Worm (Caenorhabditis elegans) whole organism, dauer: ENCODE measurements around the gene C07H4.1.

Source experiments
- unc-62 ChIP-seq: sonication (generic microtip); optimal IDR thresholded peaks from 2 replicates; lab custom pipeline; 2017; ENCODE audit warnings: missing biosample characterization, missing genetic modification reagents, missing genetic modification characterization

The C07H4.1 gene

DNA sequence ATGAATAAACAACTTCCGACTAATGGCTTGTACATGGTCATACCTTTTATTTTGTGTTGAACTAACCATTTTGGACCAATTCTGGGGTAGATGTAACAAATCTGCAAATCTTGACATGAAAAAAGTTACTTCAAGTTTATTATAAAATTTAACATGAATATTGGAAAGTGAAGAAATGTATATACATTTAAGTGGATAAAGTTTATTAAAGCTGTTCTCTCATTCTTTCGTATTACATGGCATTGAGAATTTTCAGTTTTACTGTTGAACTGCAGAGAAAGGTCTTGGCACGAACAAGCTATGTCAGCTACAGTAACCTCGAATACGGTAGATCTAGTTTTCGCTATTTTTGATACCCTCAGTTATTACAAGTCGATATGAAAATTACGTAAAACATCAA is at the start of gene C07H4.1:
Gene C07H4.1, minus strand, starts transcription at position 101 of the 400 bp plus-strand sequence.
- TF ChIP-seq unc-62 (GFP tag; lab: Kevin White, UChicago), result no peak

ce11 chrII:9141110-9141509 is 47.6 kb upstream of the C07H4.1 start:
- no peak for TF ChIP-seq unc-62 (GFP tag; lab: Kevin White, UChicago)

ce11 chrII:9139172-9139700 is 45.8 kb upstream of the C07H4.1 start, which contains the start of gene Y9C2UA.1:
Gene Y9C2UA.1 (plus strand): TSS chrII:9139650.
- no peak for TF ChIP-seq unc-62 (GFP tag; lab: Kevin White, UChicago)

DNA sequence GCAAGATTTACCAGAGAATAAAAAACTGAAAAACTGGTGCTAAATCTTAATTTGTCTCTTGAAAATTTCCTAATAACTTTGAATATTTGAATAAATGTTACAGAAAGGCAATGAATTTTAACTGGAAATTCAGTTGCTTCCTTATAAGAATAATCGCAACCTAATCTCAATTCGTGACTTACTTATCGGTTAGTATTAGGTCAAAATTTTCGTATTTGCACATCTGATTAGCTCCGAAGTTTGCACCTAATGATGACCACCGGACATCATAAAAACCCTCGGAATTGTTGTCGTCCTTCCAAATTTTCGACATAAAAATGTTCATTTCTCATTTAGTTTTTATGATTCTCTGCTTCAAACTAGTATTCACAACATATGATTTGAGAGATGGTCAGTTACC is 44.3 kb upstream of the C07H4.1 start, which contains the start of gene C16D2.3:
Gene C16D2.3, plus strand, starts transcription at position 301 of the 400 bp plus-strand sequence.
- TF ChIP-seq unc-62 (GFP tag; lab: Kevin White, UChicago), result no peak

ce11 chrII:9135878-9136277 is 42.4 kb upstream of the C07H4.1 start, which contains the start of gene nlp-78:
Gene nlp-78 (plus strand): TSS chrII:9136178.
- no peak for TF ChIP-seq unc-62 (GFP tag; lab: Kevin White, UChicago)

ce11 chrII:9132338-9132737 is 38.9 kb upstream of the C07H4.1 start:
- TF ChIP-seq unc-62 (GFP tag; lab: Kevin White, UChicago), result no peak

DNA sequence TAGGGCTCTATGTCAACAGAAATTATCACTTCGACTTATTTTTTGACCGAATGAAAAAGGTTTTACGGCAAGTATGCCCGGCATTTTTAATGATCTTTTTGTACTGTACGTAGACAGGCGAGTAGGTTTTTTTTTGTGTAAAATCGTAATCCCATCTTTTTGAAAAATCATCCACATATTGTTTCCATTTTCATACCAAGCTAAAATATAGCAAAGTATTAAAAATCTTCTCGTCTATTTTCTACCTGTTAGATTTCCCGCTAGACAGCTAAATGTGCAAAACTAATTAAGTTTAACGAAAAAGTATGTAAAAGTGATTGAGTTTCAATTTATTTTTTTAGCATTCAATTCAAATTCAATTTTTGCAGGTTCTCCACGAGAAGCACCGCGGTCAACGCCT is 37.9 kb upstream of the C07H4.1 start, which contains the start of gene C16D2.1:
Gene C16D2.1, plus strand, starts transcription at position 301 of the 400 bp plus-strand sequence.
- TF ChIP-seq unc-62 (GFP tag; lab: Kevin White, UChicago), result no peak

DNA sequence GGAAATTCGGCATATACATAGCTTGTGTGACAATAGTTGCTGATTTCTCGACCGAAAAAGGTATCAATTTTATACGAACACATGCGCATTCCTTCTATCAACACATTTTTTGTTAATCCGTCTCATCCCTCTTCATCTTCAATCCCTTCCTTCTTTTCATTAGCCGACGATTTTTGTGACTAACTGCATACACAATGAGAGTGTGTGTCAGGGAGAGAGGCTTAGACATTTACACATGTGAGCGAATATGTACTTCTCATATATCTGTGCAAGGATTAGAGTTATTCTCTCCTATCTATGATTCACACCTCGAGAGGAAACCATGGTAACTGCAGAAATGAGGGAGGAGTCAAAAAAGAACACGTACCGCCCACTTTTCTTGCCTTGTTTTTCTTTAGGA is 36.9 kb upstream of the C07H4.1 start:
- TF ChIP-seq unc-62 (GFP tag; lab: Kevin White, UChicago), result no peak

- no peak for TF ChIP-seq unc-62 (GFP tag; lab: Kevin White, UChicago)
These were observed 34.6 kb upstream of the C07H4.1 start for ce11 chrII:9128132-9128531.

ce11 chrII:9127379-9127778 is 33.9 kb upstream of the C07H4.1 start:
- no peak for TF ChIP-seq unc-62 (GFP tag; lab: Kevin White, UChicago)

DNA sequence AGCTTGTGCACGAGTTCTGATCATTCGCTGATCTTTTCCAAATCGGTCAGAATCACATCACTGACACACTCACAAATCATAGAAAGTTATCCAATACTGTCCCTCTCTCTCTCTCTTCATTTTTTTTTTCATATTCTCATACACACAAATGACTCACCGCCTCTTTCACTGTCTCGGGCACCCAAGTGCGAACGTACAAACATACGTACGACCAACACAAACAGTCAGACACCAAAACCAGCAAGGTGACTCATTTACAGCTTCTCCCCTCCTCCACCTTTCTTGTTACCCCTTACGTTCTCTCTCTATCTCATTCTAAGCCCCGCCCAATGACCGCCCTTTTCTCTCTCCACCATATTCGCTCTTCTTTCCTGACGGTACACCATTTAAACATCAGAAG is 33.5 kb upstream of the C07H4.1 start:
- no peak for TF ChIP-seq unc-62 (GFP tag; lab: Kevin White, UChicago)

DNA sequence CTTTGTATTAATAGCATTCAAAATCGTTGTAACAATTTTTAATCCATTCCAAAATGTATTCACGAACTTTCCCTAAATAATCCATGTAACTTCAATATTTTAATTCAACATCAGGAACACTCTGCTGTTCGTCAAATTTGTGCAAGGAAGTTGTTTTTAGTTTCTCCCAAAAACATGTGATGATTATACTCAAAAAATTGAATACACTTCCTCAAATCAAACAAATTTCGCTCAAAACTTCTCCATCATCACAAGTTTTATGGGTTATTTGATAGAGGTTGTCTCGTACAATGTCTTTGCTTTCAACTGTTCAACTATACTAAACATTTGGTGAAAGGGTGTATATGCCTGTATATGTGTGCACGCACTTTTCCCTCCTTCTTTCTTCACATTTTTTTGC is 31.5 kb upstream of the C07H4.1 start:
- no peak for TF ChIP-seq unc-62 (GFP tag; lab: Kevin White, UChicago)

DNA sequence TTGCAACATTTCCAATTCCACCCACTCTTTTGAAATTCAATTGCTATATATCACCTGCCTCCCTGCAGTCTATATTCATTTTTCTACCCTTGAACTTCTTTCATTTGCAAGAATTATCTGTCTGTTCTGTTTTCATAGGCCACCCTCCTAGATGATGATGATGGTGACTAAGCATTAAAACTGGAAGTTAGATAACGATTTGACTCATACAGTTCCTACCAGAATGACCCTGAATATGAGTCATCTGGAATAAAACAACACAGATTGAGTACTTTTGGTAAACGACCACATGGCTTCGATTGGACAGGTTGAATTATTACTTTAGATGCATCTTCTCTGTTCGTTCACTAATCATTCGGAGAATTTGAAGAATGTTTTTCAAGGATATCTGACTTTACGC is 30.9 kb upstream of the C07H4.1 start:
- no peak for TF ChIP-seq unc-62 (GFP tag; lab: Kevin White, UChicago)

DNA sequence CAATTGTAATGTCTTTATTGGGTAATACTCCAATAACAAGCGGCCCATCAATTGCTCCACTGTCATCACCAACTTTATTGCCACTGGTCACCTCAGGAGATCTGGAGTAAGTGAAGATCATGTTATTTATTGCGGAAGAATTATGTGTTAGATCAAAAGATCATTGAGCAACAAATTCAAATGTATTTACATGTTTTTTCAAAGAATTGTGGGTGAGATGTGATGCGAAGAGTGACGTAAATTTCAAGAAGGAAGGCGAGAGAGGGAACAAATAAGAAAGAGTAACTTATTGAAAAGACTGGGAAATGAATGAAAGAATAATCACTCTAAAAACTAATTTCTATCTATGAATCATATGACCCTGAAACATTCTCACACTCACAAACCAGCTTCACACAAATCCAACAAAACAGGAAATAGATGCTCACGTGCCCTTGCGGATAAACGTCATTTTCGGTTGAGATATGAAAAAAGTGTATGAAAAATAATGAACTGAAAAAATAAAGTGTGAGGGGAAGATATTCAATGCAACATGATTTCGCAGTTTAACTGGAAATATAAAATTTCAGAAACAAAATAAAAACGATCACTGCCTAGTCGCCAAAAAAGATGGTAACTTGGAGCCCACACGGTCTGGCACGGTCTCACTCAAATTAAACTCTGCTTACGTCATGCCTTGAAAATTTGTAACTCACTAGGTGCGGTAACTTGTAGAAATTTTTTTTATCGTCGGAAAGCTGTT is 27.5 kb upstream of the C07H4.1 start:
- no peak for TF ChIP-seq unc-62 (GFP tag; lab: Kevin White, UChicago)

DNA sequence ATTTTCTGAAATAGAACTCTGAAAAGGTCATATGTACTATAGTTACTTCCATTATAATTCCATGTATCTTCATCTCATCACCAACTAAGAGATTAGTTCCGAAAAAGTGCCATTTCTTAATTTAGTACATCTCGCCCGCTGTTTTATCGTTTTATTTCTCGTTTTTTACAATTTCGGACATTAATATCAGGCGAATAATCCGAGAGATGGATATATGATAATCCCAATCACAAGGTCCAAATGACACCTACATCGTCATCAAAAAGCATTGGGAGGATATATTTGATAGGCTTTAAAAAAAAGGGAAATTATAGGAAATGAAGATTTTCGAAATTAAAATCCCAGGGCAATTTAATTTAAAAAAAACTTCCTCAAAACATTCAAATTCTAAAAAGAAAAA is 26.8 kb upstream of the C07H4.1 start:
- TF ChIP-seq unc-62 (GFP tag; lab: Kevin White, UChicago), result no peak

DNA sequence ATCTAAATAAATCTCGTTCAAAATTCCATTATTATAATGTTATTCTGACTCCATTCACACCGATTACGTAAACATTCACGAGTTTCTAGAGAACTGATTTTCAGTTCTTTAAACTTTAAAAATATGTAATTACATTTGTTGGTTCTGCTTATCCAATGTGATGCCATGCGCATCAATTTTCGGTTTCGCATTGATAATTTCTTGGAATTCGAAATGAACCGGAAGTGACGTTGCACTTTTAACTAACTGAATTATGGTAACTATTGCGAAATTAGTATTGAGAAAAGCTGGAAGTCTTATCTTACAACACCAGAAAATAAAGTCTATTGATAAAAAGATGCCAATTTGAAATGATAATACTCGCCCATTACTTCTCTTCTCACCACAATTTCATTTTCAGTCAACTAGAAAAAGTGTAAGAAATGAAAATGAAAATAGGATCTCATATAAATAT is 24.3 kb upstream of the C07H4.1 start:
- TF ChIP-seq unc-62 (GFP tag; lab: Kevin White, UChicago), result no peak

ce11 chrII:9116404-9116803 is 22.9 kb upstream of the C07H4.1 start:
- no peak for TF ChIP-seq unc-62 (GFP tag; lab: Kevin White, UChicago)
